Fruit fly (Drosophila melanogaster) whole organism, adult: Measurements from ENCODE around the gene Rlip.

Experiments used
- CG11617 ChIP-seq: fragments of 200-800 bp; sonication (Bioruptor generic); optimal IDR thresholded peaks from 2 replicates; lab custom pipeline; 2017; ENCODE audit warnings: mild to moderate bottlenecking, missing biosample characterization, missing genetic modification reagents, missing genetic modification characterization
- CG12768 ChIP-seq: fragments of 200-800 bp; sonication (Bioruptor generic); optimal IDR thresholded peaks from 2 replicates; lab custom pipeline; 2017; ENCODE audit warnings: missing biosample characterization, missing genetic modification characterization, mild to moderate bottlenecking, moderate library complexity, missing genetic modification reagents
- CG14711 ChIP-seq: fragments of 200-800 bp; sonication (Bioruptor generic); optimal IDR thresholded peaks from 2 replicates; lab custom pipeline; 2018; ENCODE audit warnings: missing biosample characterization, mild to moderate bottlenecking, missing genetic modification characterization, moderate library complexity
- CG1620 ChIP-seq: fragments of 200-800 bp; sonication (Bioruptor generic); optimal IDR thresholded peaks from 2 replicates; lab custom pipeline; 2016; ENCODE audit warnings: missing biosample characterization, missing genetic modification characterization
- CG33017 ChIP-seq: fragments of 200-800 bp; sonication (Bioruptor generic); optimal IDR thresholded peaks from 2 replicates; lab custom pipeline; 2018; ENCODE audit warnings: missing biosample characterization, mild to moderate bottlenecking, missing genetic modification characterization, moderate library complexity
- CG5204 ChIP-seq: fragments of 200-800 bp; sonication (Bioruptor generic); optimal IDR thresholded peaks from 2 replicates; lab custom pipeline; 2016; ENCODE audit warnings: missing biosample characterization, missing genetic modification characterization
- CG7045 ChIP-seq: fragments of 200-800 bp; sonication (Bioruptor generic); optimal IDR thresholded peaks from 2 replicates; lab custom pipeline; 2017; ENCODE audit warnings: missing biosample characterization, mild to moderate bottlenecking, missing genetic modification characterization
- CG7101 ChIP-seq: fragments of 200-800 bp; sonication (Bioruptor generic); optimal IDR thresholded peaks from 2 replicates; lab custom pipeline; 2018; ENCODE audit warnings: missing biosample characterization, mild to moderate bottlenecking, missing genetic modification characterization, moderate library complexity
- Clk ChIP-seq: fragments of 200-800 bp; sonication (Bioruptor generic); optimal IDR thresholded peaks from 2 replicates; lab custom pipeline; 2017; ENCODE audit warnings: missing biosample characterization, missing genetic modification characterization
- Crg-1 ChIP-seq: fragments of 200-800 bp; sonication (Bioruptor generic); optimal IDR thresholded peaks from 2 replicates; lab custom pipeline; 2016; ENCODE audit warnings: missing biosample characterization, missing genetic modification characterization
- Hr96 ChIP-seq: fragments of 200-800 bp; sonication (Bioruptor generic); optimal IDR thresholded peaks from 2 replicates; lab custom pipeline; 2016; ENCODE audit warnings: missing biosample characterization, missing genetic modification characterization
- Mnt ChIP-seq: fragments of 200-800 bp; sonication (Bioruptor generic); optimal IDR thresholded peaks from 2 replicates; lab custom pipeline; 2016; ENCODE audit warnings: missing biosample characterization, mild to moderate bottlenecking, missing genetic modification characterization
- bab1 ChIP-seq: fragments of 200-800 bp; sonication (Bioruptor generic); optimal IDR thresholded peaks from 3 replicates; lab custom pipeline; 2019; ENCODE audit warnings: missing biosample characterization, mild to moderate bottlenecking, missing genetic modification characterization, moderate library complexity
- cic ChIP-seq: fragments of 200-800 bp; sonication (Bioruptor generic); optimal IDR thresholded peaks from 2 replicates; lab custom pipeline; 2017; ENCODE audit warnings: missing biosample characterization, mild to moderate bottlenecking, missing genetic modification characterization, moderate library complexity
- cnc ChIP-seq, 2 experiments: fragments of >200 bp; optimal IDR thresholded peaks; 2 replicates each; lab custom pipeline; 2017
- kay ChIP-seq: fragments of 200-800 bp; sonication (Bioruptor generic); peaks from one replicate; lab custom pipeline; 2016; ENCODE audit warnings: missing biosample characterization, missing genetic modification characterization, borderline replicate concordance
- ovo ChIP-seq: fragments of 200-800 bp; sonication (Bioruptor generic); optimal IDR thresholded peaks from 2 replicates; lab custom pipeline; 2016; ENCODE audit warnings: missing biosample characterization, missing genetic modification characterization
- pad ChIP-seq: fragments of 200-800 bp; sonication (Bioruptor generic); optimal IDR thresholded peaks from 3 replicates; lab custom pipeline; 2017; ENCODE audit warnings: missing biosample characterization, missing genetic modification characterization, mild to moderate bottlenecking, moderate library complexity, missing genetic modification reagents
- tj ChIP-seq: fragments of 200-800 bp; sonication (Bioruptor generic); optimal IDR thresholded peaks from 3 replicates; lab custom pipeline; 2017; ENCODE audit warnings: missing biosample characterization, mild to moderate bottlenecking, missing genetic modification characterization, moderate library complexity
- toe ChIP-seq: fragments of 200-800 bp; sonication (Bioruptor generic); optimal IDR thresholded peaks from 2 replicates; lab custom pipeline; 2016; ENCODE audit warnings: missing biosample characterization, missing genetic modification characterization

The Rlip gene

dm6 chr3R:20985592-20985991 lies 31.9 kb upstream of the Rlip start:
- TF ChIP-seq ovo (GFP tag; lab: Kevin White, UChicago), result no peak
- peak; percentile 95 for TF ChIP-seq kay (GFP tag; lab: Kevin White, UChicago)
- peak; percentile 2 for TF ChIP-seq Mnt (GFP tag; lab: Kevin White, UChicago)
- no peak for TF ChIP-seq CG14711 (tag; lab: Kevin White, UChicago)
- TF ChIP-seq cic (GFP tag; lab: Kevin White, UChicago), result peak; percentile 64

dm6 chr3R:20987836-20988235 lies 29.6 kb upstream of the Rlip start, which contains the start of gene CG43446:
TSS of gene CG43446 (minus strand) at chr3R:20987936.
- no peak for TF ChIP-seq bab1 (GFP tag; lab: Kevin White, UChicago)
- no peak for TF ChIP-seq CG1620 (GFP tag; lab: Kevin White, UChicago)
- no peak for TF ChIP-seq ovo (GFP tag; lab: Kevin White, UChicago)
- no peak for TF ChIP-seq CG7045 (GFP tag; lab: Kevin White, UChicago)
- no peak for TF ChIP-seq CG7101 (tag; lab: Kevin White, UChicago)
- TF ChIP-seq Clk, result no peak
- no peak for TF ChIP-seq CG14711 (tag; lab: Kevin White, UChicago)
- TF ChIP-seq CG11617 (GFP tag; lab: Kevin White, UChicago), result no peak
- TF ChIP-seq CG33017 (tag; lab: Kevin White, UChicago), result no peak
- TF ChIP-seq Crg-1 (GFP tag; lab: Kevin White, UChicago), result no peak
- no peak for TF ChIP-seq cic (GFP tag; lab: Kevin White, UChicago)

dm6 chr3R:20988560-20988959 lies 28.9 kb upstream of the Rlip start:
- no peak for TF ChIP-seq Mnt (GFP tag; lab: Kevin White, UChicago)
- TF ChIP-seq cic (GFP tag; lab: Kevin White, UChicago), result no peak
- no peak for TF ChIP-seq CG33017 (tag; lab: Kevin White, UChicago)
- no peak for TF ChIP-seq Clk
- TF ChIP-seq tj (GFP tag; lab: Kevin White, UChicago), result no peak
- no peak for TF ChIP-seq CG1620 (GFP tag; lab: Kevin White, UChicago)
- no peak for TF ChIP-seq CG7101 (tag; lab: Kevin White, UChicago)
- TF ChIP-seq Hr96 (GFP tag; lab: Kevin White, UChicago), result no peak

dm6 chr3R:20989046-20989445 lies 28.4 kb upstream of the Rlip start:
- TF ChIP-seq CG5204 (GFP tag; lab: Kevin White, UChicago) (no peak), kay (GFP tag; lab: Kevin White, UChicago) (no peak), bab1 (GFP tag; lab: Kevin White, UChicago) (no peak), tj (GFP tag; lab: Kevin White, UChicago) (no peak), CG33017 (tag; lab: Kevin White, UChicago) (no peak), CG1620 (GFP tag; lab: Kevin White, UChicago) (no peak), cic (GFP tag; lab: Kevin White, UChicago) (no peak)

- no peak for TF ChIP-seq Mnt (GFP tag; lab: Kevin White, UChicago)
- TF ChIP-seq CG5204 (GFP tag; lab: Kevin White, UChicago), result peak; percentile 36
- no peak for TF ChIP-seq Crg-1 (GFP tag; lab: Kevin White, UChicago)
- TF ChIP-seq pad (GFP tag; lab: Kevin White, UChicago), result peak; percentile 99
- TF ChIP-seq CG12768 (GFP tag; lab: Kevin White, UChicago), result no peak
- no peak for TF ChIP-seq kay (GFP tag; lab: Kevin White, UChicago)
- no peak for TF ChIP-seq tj (GFP tag; lab: Kevin White, UChicago)
- no peak for TF ChIP-seq CG33017 (tag; lab: Kevin White, UChicago)
- peak; percentile 5 for TF ChIP-seq toe (GFP tag; lab: Kevin White, UChicago)
- TF ChIP-seq ovo (GFP tag; lab: Kevin White, UChicago), result peak; percentile 37
- no peak for TF ChIP-seq CG14711 (tag; lab: Kevin White, UChicago)
- no peak for TF ChIP-seq cic (GFP tag; lab: Kevin White, UChicago)
- TF ChIP-seq CG7045 (GFP tag; lab: Kevin White, UChicago), result no peak
- peak; percentile 19 for TF ChIP-seq CG7101 (tag; lab: Kevin White, UChicago)
- peak; percentile 30 for TF ChIP-seq CG1620 (GFP tag; lab: Kevin White, UChicago)
- TF ChIP-seq Hr96 (GFP tag; lab: Kevin White, UChicago), result peak; percentile 25
- no peak for TF ChIP-seq cnc (optimal IDR thresholded peaks at IDR 0.05; lab: Kevin White, UChicago)
- TF ChIP-seq CG11617 (GFP tag; lab: Kevin White, UChicago), result peak; percentile 26
- peak; percentile 30 for TF ChIP-seq bab1 (GFP tag; lab: Kevin White, UChicago)
- TF ChIP-seq Clk, result no peak
These were observed 27.8 kb upstream of the Rlip start for dm6 chr3R:20989657-20990056.

- TF ChIP-seq CG11617 (GFP tag; lab: Kevin White, UChicago) (no peak), Hr96 (GFP tag; lab: Kevin White, UChicago) (no peak), Clk (no peak), pad (GFP tag; lab: Kevin White, UChicago) (no peak), CG7045 (GFP tag; lab: Kevin White, UChicago) (no peak), toe (GFP tag; lab: Kevin White, UChicago) (no peak), Crg-1 (GFP tag; lab: Kevin White, UChicago) (no peak), Mnt (GFP tag; lab: Kevin White, UChicago) (no peak)
These were observed 27.1 kb upstream of the Rlip start for dm6 chr3R:20990409-20990808.
